Worm (Caenorhabditis elegans) whole organism, early embryonic: ENCODE data around the gene rhr-1.
"Not testable (repeated sequence)": the region's sequence is repeated elsewhere in the genome, so short reads cannot be mapped to it uniquely, and the experiment has no call there.

Experiments
- F13C5.2 ChIP-seq: sonication (generic microtip); optimal IDR thresholded peaks from 2 replicates; lab custom pipeline; 2017; ENCODE audit warnings: mild to moderate bottlenecking, missing genetic modification characterization, inconsistent platforms, missing compliant biosample characterization
- aly-1 ChIP-seq: sonication (generic microtip); optimal IDR thresholded peaks from 2 replicates; lab custom pipeline; 2016; ENCODE audit warnings: missing genetic modification characterization, missing compliant biosample characterization
- ama-1 ChIP-seq: fragments of 150-350 bp; optimal IDR thresholded peaks from 2 replicates; lab custom pipeline; 2014
- ceh-13 ChIP-seq: fragments of 200-800 bp; sonication (Bioruptor generic); optimal IDR thresholded peaks from 2 replicates; lab custom pipeline; 2018; ENCODE audit warnings: mild to moderate bottlenecking, missing genetic modification characterization, missing compliant biosample characterization
- ets-7 ChIP-seq: sonication (generic microtip); optimal IDR thresholded peaks from 2 replicates; lab custom pipeline; 2016; ENCODE audit warnings: missing genotype, missing genetic modification characterization, missing compliant biosample characterization
- flt-1 ChIP-seq: fragments of 200-800 bp; sonication (Bioruptor generic); IDR thresholded peaks from 2 replicates; pipeline ENCODE4 v1.3.6; 2022; ENCODE audit warnings: missing genetic modification characterization, missing compliant biosample characterization
- hnd-1 ChIP-seq: sonication (generic microtip); optimal IDR thresholded peaks from 2 replicates; lab custom pipeline; 2016; ENCODE audit warnings: missing genetic modification characterization, missing compliant biosample characterization
- pes-1 ChIP-seq: fragments of 200-800 bp; sonication (Bioruptor generic); IDR thresholded peaks from 2 replicates; pipeline ENCODE4 v1.3.6; 2022; ENCODE audit warnings: missing genetic modification reagents, missing genetic modification characterization, missing compliant biosample characterization
- sea-1 ChIP-seq: fragments of 200-800 bp; sonication (Bioruptor generic); conservative IDR thresholded peaks from 2 replicates; pipeline ENCODE4 v1.3.6; 2022; ENCODE audit warnings: missing genetic modification characterization, missing compliant biosample characterization
- tbx-11 ChIP-seq: fragments of 200-800 bp; sonication (Bioruptor generic); IDR thresholded peaks from 2 replicates; pipeline ENCODE4 v1.3.6; 2022; ENCODE audit warnings: missing genetic modification characterization, missing compliant biosample characterization
- tbx-37 ChIP-seq: fragments of 200-800 bp; sonication (Bioruptor generic); conservative IDR thresholded peaks from 2 replicates; pipeline ENCODE4 v1.3.6; 2022; ENCODE audit warnings: missing genetic modification reagents, missing genetic modification characterization, missing compliant biosample characterization

ce11 chrV:5470930-5471329 is 43.0 kb downstream of the rhr-1 start, which contains the start of gene ZC317.7:
- TF ChIP-seq ceh-13; hnd-1 (tag; lab: Kevin White, UChicago); aly-1 (tag; lab: Kevin White, UChicago); F13C5.2; ama-1; tbx-11 (GFP tag; lab: Robert Waterston, UW); tbx-37 (GFP tag; lab: Robert Waterston, UW); sea-1 (GFP tag; lab: Robert Waterston, UW); flt-1 (GFP tag; lab: Robert Waterston, UW); pes-1; ets-7 (tag; lab: Kevin White, UChicago): not testable (repeated sequence)
